Fruit fly (Drosophila melanogaster) whole organism, embryonic: ENCODE results near the gene yellow-f.

Experiments
- B-H2 ChIP-seq: fragments of 200-800 bp; sonication (Bioruptor generic); optimal IDR thresholded peaks from 2 replicates; lab custom pipeline; 2018; ENCODE audit warnings: missing biosample characterization, mild to moderate bottlenecking, missing genetic modification characterization
- CG10462 ChIP-seq: fragments of 200-800 bp; sonication (Bioruptor generic); optimal IDR thresholded peaks from 2 replicates; lab custom pipeline; 2016; ENCODE audit warnings: missing biosample characterization, missing genetic modification characterization
- CG10654 ChIP-seq: fragments of 200-800 bp; sonication (Bioruptor generic); optimal IDR thresholded peaks from 2 replicates; lab custom pipeline; 2016; ENCODE audit warnings: missing biosample characterization, missing genetic modification characterization
- CG10959 ChIP-seq: fragments of 200-800 bp; sonication (Bioruptor generic); IDR thresholded peaks from 2 replicates; pipeline ENCODE4 v1.3.6; 2022; ENCODE audit warnings: missing biosample characterization, missing genetic modification characterization
- CG12155 ChIP-seq: fragments of 200-800 bp; sonication (Bioruptor generic); optimal IDR thresholded peaks from 3 replicates; lab custom pipeline; 2016; ENCODE audit warnings: missing biosample characterization, missing genetic modification characterization
- CG12391 ChIP-seq: fragments of 200-800 bp; sonication (Bioruptor generic); optimal IDR thresholded peaks from 3 replicates; lab custom pipeline; 2018; ENCODE audit warnings: missing biosample characterization, mild to moderate bottlenecking, missing genetic modification characterization, moderate library complexity
- CG12769 ChIP-seq: fragments of 200-800 bp; sonication (Bioruptor generic); optimal IDR thresholded peaks from 2 replicates; lab custom pipeline; 2019; ENCODE audit warnings: missing biosample characterization, mild to moderate bottlenecking, missing genetic modification characterization, moderate library complexity
- CG14441 ChIP-seq: fragments of 200-800 bp; sonication (Bioruptor generic); IDR thresholded peaks from 2 replicates; pipeline ENCODE4 v1.3.6; 2022; ENCODE audit warnings: missing biosample characterization, missing genetic modification characterization
- CG1602 ChIP-seq: fragments of 200-800 bp; sonication (Bioruptor generic); optimal IDR thresholded peaks from 3 replicates; lab custom pipeline; 2016; ENCODE audit warnings: missing biosample characterization, missing genetic modification characterization
- CG18476 ChIP-seq: fragments of 200-800 bp; sonication (Bioruptor generic); optimal IDR thresholded peaks from 2 replicates; lab custom pipeline; 2016; ENCODE audit warnings: missing biosample characterization, mild to moderate bottlenecking, missing genetic modification characterization
- CG2875 ChIP-seq: fragments of 200-800 bp; sonication (Bioruptor generic); optimal IDR thresholded peaks from 2 replicates; lab custom pipeline; 2017; ENCODE audit warnings: missing biosample characterization, mild to moderate bottlenecking, missing genetic modification characterization, missing genetic modification reagents
- CG30431 ChIP-seq: fragments of 200-800 bp; sonication (Bioruptor generic); optimal IDR thresholded peaks from 2 replicates; lab custom pipeline; 2017; ENCODE audit warnings: missing biosample characterization, missing genetic modification characterization
- CG32532 ChIP-seq: fragments of 200-800 bp; sonication (Bioruptor generic); IDR thresholded peaks from 2 replicates; pipeline ENCODE4 v1.3.6; 2022; ENCODE audit warnings: missing biosample characterization, missing genetic modification characterization
- CG42726 ChIP-seq: fragments of 200-800 bp; sonication (Bioruptor generic); IDR thresholded peaks from 2 replicates; pipeline ENCODE4 v1.3.6; 2022; ENCODE audit warnings: missing biosample characterization, missing genetic modification characterization; ENCODE audit not compliant: partially characterized antibody
- CG43689 ChIP-seq: fragments of 200-800 bp; sonication (Bioruptor generic); IDR thresholded peaks from 2 replicates; pipeline ENCODE4 v1.3.6; 2022; ENCODE audit warnings: missing biosample characterization, missing genetic modification characterization
- CG7987 ChIP-seq: fragments of 200-800 bp; sonication (Bioruptor generic); optimal IDR thresholded peaks from 2 replicates; lab custom pipeline; 2018; ENCODE audit warnings: missing biosample characterization, mild to moderate bottlenecking, missing genetic modification characterization, moderate library complexity
- CG9727 ChIP-seq: fragments of 200-800 bp; sonication (Bioruptor generic); optimal IDR thresholded peaks from 3 replicates; lab custom pipeline; 2017; ENCODE audit warnings: missing biosample characterization, mild to moderate bottlenecking, missing genetic modification characterization
- CoRest ChIP-seq: fragments of 200-800 bp; sonication (Bioruptor generic); optimal IDR thresholded peaks from 3 replicates; lab custom pipeline; 2018; ENCODE audit warnings: missing biosample characterization, mild to moderate bottlenecking, missing genetic modification characterization, moderate library complexity
- D19B ChIP-seq: fragments of 200-800 bp; sonication (Bioruptor generic); optimal IDR thresholded peaks from 2 replicates; lab custom pipeline; 2017; ENCODE audit warnings: missing biosample characterization, mild to moderate bottlenecking, missing genetic modification characterization
- Dek ChIP-seq: fragments of 200-800 bp; sonication (Bioruptor generic); optimal IDR thresholded peaks from 3 replicates; lab custom pipeline; 2019; ENCODE audit warnings: missing biosample characterization, mild to moderate bottlenecking, missing genetic modification characterization, moderate library complexity
- Dip2 ChIP-seq: fragments of 200-800 bp; sonication (Bioruptor generic); IDR thresholded peaks from 2 replicates; pipeline ENCODE4 v1.3.6; 2022; ENCODE audit warnings: missing biosample characterization, missing genetic modification characterization
- ERR ChIP-seq: fragments of 200-800 bp; sonication (Bioruptor generic); optimal IDR thresholded peaks from 2 replicates; lab custom pipeline; 2016; ENCODE audit warnings: missing biosample characterization, missing genetic modification characterization
- HHEX ChIP-seq: fragments of 200-800 bp; sonication (Bioruptor generic); optimal IDR thresholded peaks from 3 replicates; lab custom pipeline; 2017; ENCODE audit warnings: missing biosample characterization, mild to moderate bottlenecking, missing genetic modification characterization, missing genetic modification reagents
- HLH3B ChIP-seq: fragments of 200-800 bp; sonication (Bioruptor generic); IDR thresholded peaks from 2 replicates; pipeline ENCODE4 v1.3.6; 2022; ENCODE audit warnings: missing biosample characterization, missing genetic modification characterization
- Hr51 ChIP-seq, 2 experiments: fragments of 200-800 bp; sonication (Bioruptor generic); optimal IDR thresholded peaks; 2 replicates in 1 of 2; 3 replicates in 1 of 2; lab custom pipeline; 2016 to 2018; ENCODE audit warnings: missing biosample characterization in 2 of 2, missing genetic modification characterization in 2 of 2, mild to moderate bottlenecking in 1 of 2, moderate library complexity in 1 of 2
- Lim3 ChIP-seq: fragments of 200-800 bp; sonication (Bioruptor generic); IDR thresholded peaks from 2 replicates; pipeline ENCODE4 v1.3.6; 2022; ENCODE audit warnings: missing biosample characterization, missing genetic modification characterization
- MBD-R2 ChIP-seq: fragments of 200-800 bp; sonication (Bioruptor generic); IDR thresholded peaks from 2 replicates; pipeline ENCODE4 v1.3.6; 2022; ENCODE audit warnings: missing biosample characterization, missing genetic modification characterization
- Meics ChIP-seq: fragments of 200-800 bp; sonication (Bioruptor generic); optimal IDR thresholded peaks from 2 replicates; lab custom pipeline; 2017; ENCODE audit warnings: missing biosample characterization, mild to moderate bottlenecking, missing genetic modification characterization
- Mrtf ChIP-seq: fragments of 200-800 bp; sonication (Bioruptor generic); IDR thresholded peaks from 3 replicates; pipeline ENCODE4 v1.3.6; 2022; ENCODE audit warnings: missing biosample characterization, missing genetic modification characterization
- NC2β ChIP-seq: fragments of 200-800 bp; sonication (Bioruptor generic); optimal IDR thresholded peaks from 2 replicates; lab custom pipeline; 2016; ENCODE audit warnings: missing biosample characterization, missing genetic modification characterization
- Ssrp ChIP-seq: fragments of 200-800 bp; sonication (Bioruptor generic); optimal IDR thresholded peaks from 2 replicates; lab custom pipeline; 2018; ENCODE audit warnings: missing biosample characterization, mild to moderate bottlenecking, missing genetic modification characterization, moderate library complexity
- Usf ChIP-seq: fragments of 200-800 bp; sonication (Bioruptor generic); optimal IDR thresholded peaks from 2 replicates; lab custom pipeline; 2017; ENCODE audit warnings: missing genotype, missing biosample characterization, missing genetic modification characterization
- exex ChIP-seq: fragments of 200-800 bp; sonication (Bioruptor generic); optimal IDR thresholded peaks from 4 replicates; lab custom pipeline; 2018; ENCODE audit warnings: missing biosample characterization, mild to moderate bottlenecking, missing genetic modification characterization, moderate library complexity
- fd64A ChIP-seq: fragments of 200-800 bp; sonication (Bioruptor generic); optimal IDR thresholded peaks from 3 replicates; lab custom pipeline; 2018; ENCODE audit warnings: missing biosample characterization, mild to moderate bottlenecking, missing genetic modification characterization
- gcm ChIP-seq: fragments of 200-800 bp; sonication (Bioruptor generic); optimal IDR thresholded peaks from 2 replicates; lab custom pipeline; 2019; ENCODE audit warnings: missing biosample characterization, mild to moderate bottlenecking, missing genetic modification characterization, moderate library complexity
- gfzf ChIP-seq: fragments of 200-800 bp; sonication (Bioruptor generic); optimal IDR thresholded peaks from 2 replicates; lab custom pipeline; 2016; ENCODE audit warnings: missing biosample characterization, mild to moderate bottlenecking, missing genetic modification characterization, moderate library complexity
- klu ChIP-seq: fragments of 200-800 bp; sonication (Bioruptor generic); IDR thresholded peaks from 2 replicates; pipeline ENCODE4 v1.3.6; 2022; ENCODE audit warnings: missing biosample characterization, missing genetic modification characterization
- lov ChIP-seq, 2 experiments: fragments of 200-800 bp in 1 of 2; fragments of >200 bp in 1 of 2; sonication (Bioruptor generic) in 1 of 2; IDR thresholded peaks in 1 of 2; optimal IDR thresholded peaks in 1 of 2; 2 replicates in 1 of 2; 3 replicates in 1 of 2; pipeline versions ENCODE4 v1.3.6 to Lab custom; 2017 to 2022; ENCODE audit warnings: missing biosample characterization in 1 of 2, missing genetic modification characterization in 1 of 2
- nerfin-2 ChIP-seq: fragments of 200-800 bp; sonication (Bioruptor generic); IDR thresholded peaks from 2 replicates; pipeline ENCODE4 v1.3.6; 2022; ENCODE audit warnings: missing biosample characterization, missing genetic modification characterization; ENCODE audit not compliant: partially characterized antibody
- pan ChIP-seq, 4 experiments: fragments of >200 bp in 3 of 4; fragments of 200-800 bp in 1 of 4; sonication (Bioruptor generic) in 1 of 4; optimal IDR thresholded peaks in 3 of 4; IDR thresholded peaks in 1 of 4; 2 replicates each; pipeline versions ENCODE4 v1.3.6 to Lab custom; 2017 to 2022; ENCODE audit warnings: missing biosample characterization in 2 of 4, missing genetic modification characterization in 2 of 4, mixed read lengths in 1 of 4
- phol ChIP-seq: fragments of 200-800 bp; sonication (Bioruptor generic); optimal IDR thresholded peaks from 3 replicates; lab custom pipeline; 2018; ENCODE audit warnings: missing biosample characterization, mild to moderate bottlenecking, missing genetic modification characterization, moderate library complexity
- sd ChIP-seq: fragments of 200-800 bp; sonication (Bioruptor generic); optimal IDR thresholded peaks from 3 replicates; lab custom pipeline; 2018; ENCODE audit warnings: missing biosample characterization, mild to moderate bottlenecking, missing genetic modification characterization, moderate library complexity
- slbo ChIP-seq: fragments of 200-800 bp; sonication (Bioruptor generic); IDR thresholded peaks from 2 replicates; pipeline ENCODE4 v1.3.6; 2022; ENCODE audit warnings: missing biosample characterization, missing genetic modification characterization
- z ChIP-seq: fragments of 200-800 bp; sonication (Bioruptor generic); IDR thresholded peaks from 3 replicates; pipeline ENCODE4 v1.3.6; 2022; ENCODE audit warnings: missing biosample characterization, missing genetic modification characterization
- zen ChIP-seq: fragments of 200-800 bp; sonication (Bioruptor generic); optimal IDR thresholded peaks from 3 replicates; lab custom pipeline; 2018; ENCODE audit warnings: missing biosample characterization, mild to moderate bottlenecking, missing genetic modification characterization, moderate library complexity
- zen2 ChIP-seq: fragments of 200-800 bp; sonication (Bioruptor generic); IDR thresholded peaks from 3 replicates; pipeline ENCODE4 v1.3.6; 2022; ENCODE audit warnings: missing biosample characterization, missing genetic modification characterization; ENCODE audit not compliant: partially characterized antibody

yellow-f gene

DNA sequence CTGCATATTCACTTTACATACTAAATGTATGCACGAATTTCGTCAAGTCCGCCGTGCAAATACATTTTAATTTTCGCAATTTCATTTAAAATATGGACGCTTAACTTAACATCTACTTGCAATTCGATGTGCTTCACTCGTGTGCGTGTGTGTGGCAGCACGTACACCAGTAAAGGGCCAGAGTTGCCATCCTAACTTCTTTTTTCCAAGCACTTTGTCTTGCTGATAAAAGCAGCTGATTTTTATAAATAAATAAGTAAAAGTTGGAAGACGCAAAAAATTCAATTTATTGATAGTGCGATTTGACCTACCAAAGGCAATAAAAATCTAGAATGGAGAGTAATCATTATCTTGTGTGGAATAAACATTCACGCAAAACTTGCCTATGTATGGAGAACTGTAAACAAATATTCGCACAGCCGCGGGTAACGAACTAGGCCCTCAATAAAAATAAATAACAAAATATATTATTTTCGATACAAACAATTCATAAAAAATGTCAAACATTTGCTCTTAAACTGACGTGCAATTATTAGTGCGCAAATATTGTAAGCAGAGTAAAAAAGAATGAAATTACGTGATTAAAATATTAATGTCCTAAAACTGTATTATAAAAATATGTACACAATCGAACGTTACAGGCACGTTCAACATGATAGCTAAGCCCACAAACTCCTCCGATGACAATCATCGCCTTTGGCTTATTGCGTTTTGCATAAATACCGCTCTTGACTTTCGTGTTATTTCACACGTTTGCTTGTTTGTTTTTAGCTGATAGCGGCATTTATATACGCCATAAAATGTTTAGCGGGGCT, 10.6 kb downstream of the yellow-f start (continued):
- TF ChIP-seq zen, result peak; percentile 30
- TF ChIP-seq z (GFP tag; lab: Robert Waterston, UW), result no peak
- TF ChIP-seq Lim3 (GFP tag; lab: Robert Waterston, UW), result no peak
- peak; percentile 10 for TF ChIP-seq CG10654 (GFP tag; lab: Kevin White, UChicago)
- no peak for TF ChIP-seq zen2
- TF ChIP-seq HHEX (GFP tag; lab: Kevin White, UChicago), result peak; percentile 71
- peak; percentile 18 for TF ChIP-seq CG10462 (GFP tag; lab: Kevin White, UChicago)
- peak; percentile 6; the same call in 1 of the 2 replicates for TF ChIP-seq CG43689 (GFP tag; lab: Robert Waterston, UW)
- TF ChIP-seq CG12391 (tag; lab: Kevin White, UChicago), result peak; percentile 75
- peak; percentile 50; the same call in 1 of the 3 replicates for TF ChIP-seq Mrtf (GFP tag; lab: Robert Waterston, UW)
- TF ChIP-seq fd64A, result no peak
- TF ChIP-seq Usf, result peak; percentile 60
- TF ChIP-seq slbo, result peak; percentile 73
- TF ChIP-seq lov (optimal IDR thresholded peaks at IDR 0.05; lab: Kevin White, UChicago), result no peak
- TF ChIP-seq lov (GFP tag; IDR thresholded peaks at IDR 0.05; lab: Robert Waterston, UW), result no peak
- TF ChIP-seq pan (optimal IDR thresholded peaks at IDR 0.05; lab: Kevin White, UChicago), result no peak
- peak in 1 of 2 experiments; percentile 64 for TF ChIP-seq pan (GFP tag; optimal IDR thresholded peaks at IDR 0.05 in 1 of 2, IDR thresholded peaks at IDR 0.05 in 1 of 2)
- peak; percentile 67 for TF ChIP-seq Ssrp (tag; lab: Kevin White, UChicago)
- TF ChIP-seq CG7987 (GFP tag; lab: Kevin White, UChicago), result no peak
- TF ChIP-seq CG32532, result peak; percentile 79
- peak; percentile 91 for TF ChIP-seq sd (tag; lab: Kevin White, UChicago)
- 0 out of 2 replicates have a peak, but pooled peaks have one; percentile 24 for TF ChIP-seq MBD-R2
- TF ChIP-seq Hr51 (GFP tag; optimal IDR thresholded peaks at IDR 0.05; lab: Kevin White, UChicago), result peak in 1 of 2 experiments; percentile 83
- TF ChIP-seq NC2β (GFP tag; lab: Kevin White, UChicago), result peak; percentile 1
- TF ChIP-seq CG12769 (tag; lab: Kevin White, UChicago), result peak; percentile 27
- no peak for TF ChIP-seq CG42726 (GFP tag; lab: Robert Waterston, UW)
- peak; percentile 28 for TF ChIP-seq CG30431 (GFP tag; lab: Kevin White, UChicago)
- TF ChIP-seq CG12155 (GFP tag; lab: Kevin White, UChicago), result peak; percentile 44
- TF ChIP-seq CG1602 (GFP tag; lab: Kevin White, UChicago), result peak; percentile 44
- TF ChIP-seq exex (tag; lab: Kevin White, UChicago), result no peak
- peak; percentile 38 for TF ChIP-seq gcm (GFP tag; lab: Kevin White, UChicago)
- TF ChIP-seq Dek (tag; lab: Kevin White, UChicago), result peak; percentile 82
- TF ChIP-seq CG9727 (GFP tag; lab: Kevin White, UChicago), result peak; percentile 76
- peak; percentile 86 for TF ChIP-seq Meics
- peak; percentile 71 for TF ChIP-seq phol (tag; lab: Kevin White, UChicago)
- peak; percentile 47 for TF ChIP-seq D19B (GFP tag; lab: Kevin White, UChicago)
- TF ChIP-seq CG14441, result peak; percentile 37; the same call in 1 of the 2 replicates
- TF ChIP-seq HLH3B, result peak; percentile 50
- TF ChIP-seq B-H2 (GFP tag; lab: Kevin White, UChicago), result peak; percentile 66
- peak; percentile 85 for TF ChIP-seq CoRest
- peak; percentile 43; the same call in 1 of the 2 replicates for TF ChIP-seq klu (GFP tag; lab: Robert Waterston, UW)
- no peak for TF ChIP-seq Dip2 (GFP tag; lab: Robert Waterston, UW)
- no peak for TF ChIP-seq gfzf (GFP tag; lab: Kevin White, UChicago)
- no peak for TF ChIP-seq ERR (GFP tag; lab: Kevin White, UChicago)
- TF ChIP-seq CG18476, result peak; percentile 31
- no peak for TF ChIP-seq CG10959 (GFP tag; lab: Robert Waterston, UW)
- TF ChIP-seq CG2875 (GFP tag; lab: Kevin White, UChicago), result no peak
- TF ChIP-seq nerfin-2, result no peak
